Fruit fly (Drosophila melanogaster) whole organism, embryonic: ENCODE measurements around the gene Cpr11A.

ENCODE experiments used
- CG10654 ChIP-seq: fragments of 200-800 bp; sonication (Bioruptor generic); optimal IDR thresholded peaks from 2 replicates; lab custom pipeline; 2016; ENCODE audit warnings: missing biosample characterization, missing genetic modification characterization
- CG12236 ChIP-seq: fragments of 200-800 bp; sonication (Bioruptor generic); optimal IDR thresholded peaks from 2 replicates; lab custom pipeline; 2016; ENCODE audit warnings: missing biosample characterization, missing genetic modification characterization
- CG13894 ChIP-seq: fragments of 200-800 bp; sonication (Bioruptor generic); optimal IDR thresholded peaks from 3 replicates; lab custom pipeline; 2018; ENCODE audit warnings: missing biosample characterization, mild to moderate bottlenecking, missing genetic modification characterization, moderate library complexity
- CG15269 ChIP-seq: fragments of 200-800 bp; sonication (Bioruptor generic); optimal IDR thresholded peaks from 2 replicates; lab custom pipeline; 2018; ENCODE audit warnings: missing biosample characterization, mild to moderate bottlenecking, missing genetic modification characterization, moderate library complexity
- CG17912 ChIP-seq: fragments of 200-800 bp; sonication (Bioruptor generic); optimal IDR thresholded peaks from 2 replicates; lab custom pipeline; 2018; ENCODE audit warnings: missing biosample characterization, mild to moderate bottlenecking, missing genetic modification characterization
- CG1832 ChIP-seq: fragments of 200-800 bp; sonication (Bioruptor generic); optimal IDR thresholded peaks from 2 replicates; lab custom pipeline; 2017; ENCODE audit warnings: missing biosample characterization, mild to moderate bottlenecking, missing genetic modification characterization, inconsistent platforms
- CG30403 ChIP-seq: fragments of 200-800 bp; sonication (Bioruptor generic); optimal IDR thresholded peaks from 3 replicates; lab custom pipeline; 2016; ENCODE audit warnings: missing biosample characterization, missing genetic modification characterization
- CG34224 ChIP-seq: fragments of 200-800 bp; sonication (Bioruptor generic); IDR thresholded peaks from 3 replicates; pipeline ENCODE4 v1.3.6; 2022; ENCODE audit warnings: missing biosample characterization, missing genetic modification characterization; ENCODE audit not compliant: partially characterized antibody
- CG3726 ChIP-seq: fragments of 200-800 bp; sonication (Bioruptor generic); IDR thresholded peaks from 3 replicates; pipeline ENCODE4, ENCODE4 v1.3.6; 2022; ENCODE audit warnings: missing biosample characterization, missing genetic modification characterization
- CG6854 ChIP-seq: fragments of 200-800 bp; sonication (Bioruptor generic); optimal IDR thresholded peaks from 3 replicates; lab custom pipeline; 2017; ENCODE audit warnings: missing biosample characterization, mild to moderate bottlenecking, missing genetic modification characterization
- CG7928 ChIP-seq: fragments of 200-800 bp; sonication (Bioruptor generic); optimal IDR thresholded peaks from 2 replicates; lab custom pipeline; 2017; ENCODE audit warnings: missing biosample characterization, mild to moderate bottlenecking, missing genetic modification characterization
- CG7987 ChIP-seq: fragments of 200-800 bp; sonication (Bioruptor generic); optimal IDR thresholded peaks from 2 replicates; lab custom pipeline; 2018; ENCODE audit warnings: missing biosample characterization, mild to moderate bottlenecking, missing genetic modification characterization, moderate library complexity
- CG9215 ChIP-seq: fragments of 200-800 bp; sonication (Bioruptor generic); IDR thresholded peaks from 2 replicates; pipeline ENCODE4 v1.3.6; 2022; ENCODE audit warnings: missing biosample characterization, missing genetic modification characterization
- Drgx ChIP-seq: fragments of 200-800 bp; sonication (Bioruptor generic); IDR thresholded peaks from 2 replicates; pipeline ENCODE4 v1.3.6; 2022; ENCODE audit warnings: missing biosample characterization, missing genetic modification characterization
- Eip74EF ChIP-seq, 2 experiments: fragments of 200-800 bp in 1 of 2; fragments of >200 bp in 1 of 2; sonication (Bioruptor generic) in 1 of 2; optimal IDR thresholded peaks; 2 replicates each; lab custom pipeline; 2017 to 2019; ENCODE audit warnings: missing biosample characterization in 2 of 2, missing genetic modification characterization in 2 of 2, mild to moderate bottlenecking in 1 of 2, moderate library complexity in 1 of 2
- Fer2 ChIP-seq: fragments of 200-800 bp; sonication (Bioruptor generic); optimal IDR thresholded peaks from 2 replicates; lab custom pipeline; 2018; ENCODE audit warnings: missing biosample characterization, mild to moderate bottlenecking, missing genetic modification characterization, moderate library complexity
- Gsc ChIP-seq: fragments of 200-800 bp; sonication (Bioruptor generic); IDR thresholded peaks from 2 replicates; pipeline ENCODE4 v1.3.6; 2022; ENCODE audit warnings: missing biosample characterization, missing genetic modification characterization
- HHEX ChIP-seq: fragments of 200-800 bp; sonication (Bioruptor generic); optimal IDR thresholded peaks from 3 replicates; lab custom pipeline; 2017; ENCODE audit warnings: missing biosample characterization, mild to moderate bottlenecking, missing genetic modification characterization, missing genetic modification reagents
- HLH54F ChIP-seq: fragments of 200-800 bp; sonication (Bioruptor generic); optimal IDR thresholded peaks from 3 replicates; lab custom pipeline; 2016; ENCODE audit warnings: missing biosample characterization, missing genetic modification characterization
- Lpt ChIP-seq: fragments of >200 bp; optimal IDR thresholded peaks from 2 replicates; lab custom pipeline; 2018; ENCODE audit warnings: missing biosample characterization, missing genetic modification characterization
- MBD-R2 ChIP-seq: fragments of 200-800 bp; sonication (Bioruptor generic); IDR thresholded peaks from 2 replicates; pipeline ENCODE4 v1.3.6; 2022; ENCODE audit warnings: missing biosample characterization, missing genetic modification characterization
- NK7.1 ChIP-seq: fragments of 200-800 bp; sonication (Bioruptor generic); optimal IDR thresholded peaks from 3 replicates; lab custom pipeline; 2016; ENCODE audit warnings: missing biosample characterization, missing genetic modification characterization
- Nf-YB ChIP-seq: fragments of 200-800 bp; sonication (Bioruptor generic); optimal IDR thresholded peaks from 3 replicates; lab custom pipeline; 2019; ENCODE audit warnings: missing biosample characterization, mild to moderate bottlenecking, missing genetic modification characterization, moderate library complexity
- Optix ChIP-seq: fragments of 200-800 bp; sonication (Bioruptor generic); IDR thresholded peaks from 3 replicates; pipeline ENCODE4 v1.3.6; 2022; ENCODE audit warnings: missing biosample characterization, missing genetic modification characterization
- Rx ChIP-seq: fragments of 200-800 bp; sonication (Bioruptor generic); IDR thresholded peaks from 2 replicates; pipeline ENCODE4 v1.3.6; 2022; ENCODE audit warnings: missing biosample characterization, missing genetic modification characterization
- Sin3A ChIP-seq: fragments of >200 bp; optimal IDR thresholded peaks from 2 replicates; lab custom pipeline; 2018
- Sry-δ ChIP-seq: fragments of 200-800 bp; sonication (Bioruptor generic); optimal IDR thresholded peaks from 2 replicates; lab custom pipeline; 2016; ENCODE audit warnings: missing biosample characterization, missing genetic modification characterization
- Usf ChIP-seq: fragments of 200-800 bp; sonication (Bioruptor generic); optimal IDR thresholded peaks from 2 replicates; lab custom pipeline; 2017; ENCODE audit warnings: missing genotype, missing biosample characterization, missing genetic modification characterization
- ara ChIP-seq: fragments of 200-800 bp; sonication (Bioruptor generic); IDR thresholded peaks from 2 replicates; pipeline ENCODE4 v1.3.6; 2022; ENCODE audit warnings: missing biosample characterization, missing genetic modification characterization
- caup ChIP-seq: fragments of 200-800 bp; sonication (Bioruptor generic); optimal IDR thresholded peaks from 3 replicates; lab custom pipeline; 2017; ENCODE audit warnings: missing biosample characterization, mild to moderate bottlenecking, missing genetic modification characterization, moderate library complexity; ENCODE audit not compliant: severe bottlenecking
- chif ChIP-seq, 2 experiments: fragments of 200-800 bp; sonication (Bioruptor generic); optimal IDR thresholded peaks; 3 replicates each; lab custom pipeline; 2016; ENCODE audit warnings: missing biosample characterization in 2 of 2, missing genetic modification characterization in 2 of 2
- danr ChIP-seq: fragments of 200-800 bp; sonication (Bioruptor generic); IDR thresholded peaks from 2 replicates; pipeline ENCODE4 v1.3.6; 2022; ENCODE audit warnings: missing biosample characterization, missing genetic modification characterization
- eve ChIP-seq, 2 experiments: fragments of >200 bp; optimal IDR thresholded peaks; 2 replicates each; lab custom pipeline; 2017; ENCODE audit warnings: missing biosample characterization in 2 of 2, missing genetic modification characterization in 2 of 2
- eyg ChIP-seq: fragments of 200-800 bp; sonication (Bioruptor generic); optimal IDR thresholded peaks from 3 replicates; lab custom pipeline; 2016; ENCODE audit warnings: missing biosample characterization, missing genetic modification characterization
- fd3F ChIP-seq: fragments of 200-800 bp; sonication (Bioruptor generic); optimal IDR thresholded peaks from 2 replicates; lab custom pipeline; 2018; ENCODE audit warnings: missing biosample characterization, mild to moderate bottlenecking, missing genetic modification characterization, moderate library complexity
- grau ChIP-seq: fragments of 200-800 bp; optimal IDR thresholded peaks from 3 replicates; lab custom pipeline; 2019; ENCODE audit warnings: missing biosample characterization, mild to moderate bottlenecking, missing genetic modification characterization, moderate library complexity
- jigr1 ChIP-seq: fragments of 200-800 bp; sonication (Bioruptor generic); IDR thresholded peaks from 3 replicates; pipeline ENCODE4 v1.3.6; 2022; ENCODE audit warnings: missing biosample characterization, missing genetic modification characterization
- klu ChIP-seq: fragments of 200-800 bp; sonication (Bioruptor generic); IDR thresholded peaks from 2 replicates; pipeline ENCODE4 v1.3.6; 2022; ENCODE audit warnings: missing biosample characterization, missing genetic modification characterization
- lbe ChIP-seq: fragments of 200-800 bp; sonication (Bioruptor generic); optimal IDR thresholded peaks from 2 replicates; lab custom pipeline; 2016; ENCODE audit warnings: missing biosample characterization, mild to moderate bottlenecking, missing genetic modification characterization
- lola ChIP-seq, 3 experiments: fragments of >200 bp in 2 of 3; fragments of 200-800 bp in 1 of 3; sonication (Bioruptor generic) in 1 of 3; optimal IDR thresholded peaks; 2 replicates each; lab custom pipeline; 2017 to 2019; ENCODE audit warnings: missing biosample characterization in 3 of 3, missing genetic modification characterization in 3 of 3, mild to moderate bottlenecking in 1 of 3, moderate library complexity in 1 of 3
- oc ChIP-seq: fragments of 200-800 bp; sonication (Bioruptor generic); optimal IDR thresholded peaks from 2 replicates; lab custom pipeline; 2018; ENCODE audit warnings: missing biosample characterization, mild to moderate bottlenecking, missing genetic modification characterization, moderate library complexity
- org-1 ChIP-seq: fragments of 200-800 bp; sonication (Bioruptor generic); optimal IDR thresholded peaks from 2 replicates; lab custom pipeline; 2017; ENCODE audit warnings: missing biosample characterization, missing genetic modification characterization
- pnt ChIP-seq: fragments of 200-800 bp; sonication (Bioruptor generic); optimal IDR thresholded peaks from 3 replicates; lab custom pipeline; 2016; ENCODE audit warnings: missing biosample characterization, missing genetic modification characterization
- rib ChIP-seq: fragments of 200-800 bp; sonication (Bioruptor generic); IDR thresholded peaks from 2 replicates; pipeline ENCODE4 v1.3.6; 2022; ENCODE audit warnings: missing biosample characterization, missing genetic modification characterization
- ro ChIP-seq: fragments of 200-800 bp; sonication (Bioruptor generic); IDR thresholded peaks from 2 replicates; pipeline ENCODE4 v1.3.6; 2022; ENCODE audit warnings: missing biosample characterization, missing genetic modification characterization
- scrt ChIP-seq: fragments of 200-800 bp; sonication (Bioruptor generic); optimal IDR thresholded peaks from 2 replicates; lab custom pipeline; 2018; ENCODE audit warnings: missing biosample characterization, mild to moderate bottlenecking, missing genetic modification characterization, moderate library complexity
- sima ChIP-seq: fragments of 200-800 bp; sonication (Bioruptor generic); optimal IDR thresholded peaks from 2 replicates; lab custom pipeline; 2016; ENCODE audit warnings: missing biosample characterization, missing genetic modification characterization
- tgo ChIP-seq: fragments of 200-800 bp; sonication (Bioruptor generic); IDR thresholded peaks from 3 replicates; pipeline ENCODE4 v1.3.6; 2022; ENCODE audit warnings: missing biosample characterization, missing genetic modification characterization
- yki ChIP-seq: fragments of >200 bp; optimal IDR thresholded peaks from 3 replicates; lab custom pipeline; 2018

Gene Cpr11A

DNA sequence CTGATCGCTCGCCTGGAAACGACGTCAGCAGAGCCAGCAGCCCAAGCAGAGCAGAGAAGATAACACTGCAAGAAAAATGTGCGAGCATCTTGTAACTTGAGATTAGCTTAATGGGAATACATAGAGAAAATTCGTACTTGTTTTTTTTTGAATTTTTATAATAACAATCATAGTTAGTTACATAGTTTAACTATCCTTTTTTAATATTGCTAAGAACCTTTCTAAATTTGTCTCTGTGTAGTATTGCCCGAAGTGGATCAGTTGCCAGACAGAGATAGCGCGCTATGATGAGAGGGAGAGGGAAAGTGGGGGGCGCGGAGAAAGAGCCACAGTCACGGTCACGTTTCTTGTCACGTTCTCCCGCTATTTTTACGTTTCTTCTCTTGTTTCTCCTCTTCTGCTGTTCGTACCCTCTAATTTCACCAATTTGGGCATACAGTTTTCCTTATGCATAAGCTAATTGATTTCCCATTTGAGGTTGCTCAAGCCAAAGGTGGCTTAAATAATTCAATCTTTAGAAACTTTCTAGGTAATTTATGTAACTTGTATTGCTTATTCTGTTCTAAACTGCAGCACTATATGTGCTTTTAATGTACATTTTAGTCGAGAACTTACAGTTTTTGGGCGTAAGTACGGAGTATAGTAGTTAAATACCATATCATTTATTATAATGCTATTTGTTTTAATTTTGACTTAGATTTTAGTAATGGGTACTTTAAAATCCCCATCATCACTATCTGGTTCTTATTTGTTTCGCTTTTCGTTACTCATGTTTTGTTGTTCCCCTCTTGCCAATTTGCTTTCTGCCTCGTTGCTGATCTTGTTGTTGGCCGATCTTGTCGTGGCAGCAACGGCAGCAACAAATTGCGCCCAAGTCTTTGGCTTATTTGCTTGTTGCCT lies 24.2 kb downstream of the Cpr11A start (continued):
- peak; percentile 81 to 86 for TF ChIP-seq chif (GFP tag; optimal IDR thresholded peaks at IDR 0.05; lab: Kevin White, UChicago)
- TF ChIP-seq CG3726: peak; percentile 67; the same call in 2 of the 3 replicates
- TF ChIP-seq CG12236 (GFP tag; lab: Kevin White, UChicago): peak; percentile 21
- TF ChIP-seq sima (GFP tag; lab: Kevin White, UChicago): peak; percentile 11
- peak; percentile 25 for TF ChIP-seq CG7987 (GFP tag; lab: Kevin White, UChicago)
- peak; percentile 63 for TF ChIP-seq danr (GFP tag; lab: Robert Waterston, UW)
- peak; percentile 60; the same call in 1 of the 2 replicates for TF ChIP-seq klu (GFP tag; lab: Robert Waterston, UW)
- TF ChIP-seq CG15269: peak; percentile 71
- no peak for TF ChIP-seq CG34224
- TF ChIP-seq tgo (GFP tag; lab: Robert Waterston, UW): peak; percentile 62
- peak; percentile 70 for TF ChIP-seq org-1
- TF ChIP-seq HHEX (GFP tag; lab: Kevin White, UChicago): peak; percentile 69
- 0 out of 2 replicates have a peak, but pooled peaks have one; percentile 19 for TF ChIP-seq Rx
- TF ChIP-seq CG13894 (tag; lab: Kevin White, UChicago): peak; percentile 1
- TF ChIP-seq CG30403 (GFP tag; lab: Kevin White, UChicago): peak; percentile 79
- peak; percentile 87 for TF ChIP-seq Drgx (GFP tag; lab: Robert Waterston, UW)
- peak; percentile 38 for TF ChIP-seq Sry-δ (GFP tag; lab: Kevin White, UChicago)
- peak; percentile 76 for TF ChIP-seq CG10654 (GFP tag; lab: Kevin White, UChicago)
- peak; percentile 54 for TF ChIP-seq scrt (GFP tag; lab: Kevin White, UChicago)
- TF ChIP-seq CG1832 (GFP tag; lab: Kevin White, UChicago): no peak
- TF ChIP-seq lbe (GFP tag; lab: Kevin White, UChicago): peak; percentile 85
- TF ChIP-seq fd3F (GFP tag; lab: Kevin White, UChicago): peak; percentile 25
- TF ChIP-seq Optix (GFP tag; lab: Robert Waterston, UW): peak; percentile 68; the same call in 1 of the 3 replicates
- TF ChIP-seq Lpt (GFP tag; lab: Kevin White, UChicago): no peak
- peak; percentile 55 for TF ChIP-seq Gsc (GFP tag; lab: Robert Waterston, UW)
- TF ChIP-seq Sin3A: no peak
- TF ChIP-seq yki: no peak
- TF ChIP-seq HLH54F (GFP tag; lab: Kevin White, UChicago): peak; percentile 48
- TF ChIP-seq rib (GFP tag; lab: Robert Waterston, UW): no peak
- TF ChIP-seq CG17912: no peak
- peak in 1 of 2 experiments; percentile 72 for TF ChIP-seq eve (GFP tag; optimal IDR thresholded peaks at IDR 0.05; lab: Kevin White, UChicago)
- peak; percentile 53 for TF ChIP-seq grau
- peak; percentile 25 for TF ChIP-seq NK7.1 (GFP tag; lab: Kevin White, UChicago)
- TF ChIP-seq MBD-R2 (GFP tag; lab: Robert Waterston, UW): peak; percentile 38; the same call in 1 of the 2 replicates
- peak; percentile 85 for TF ChIP-seq ara (GFP tag; lab: Robert Waterston, UW)
- TF ChIP-seq eyg (GFP tag; lab: Kevin White, UChicago): no peak
- peak; percentile 74 for TF ChIP-seq pnt
- TF ChIP-seq CG9215 (GFP tag; lab: Robert Waterston, UW): peak; percentile 53
- peak in 1 of 3 experiments; percentile 84 for TF ChIP-seq lola (GFP tag; optimal IDR thresholded peaks at IDR 0.05; lab: Kevin White, UChicago)
- peak in 1 of 2 experiments; percentile 53 for TF ChIP-seq Eip74EF (GFP tag; optimal IDR thresholded peaks at IDR 0.05; lab: Kevin White, UChicago)
- no peak for TF ChIP-seq CG7928
- TF ChIP-seq ro (GFP tag; lab: Robert Waterston, UW): no peak
- no peak for TF ChIP-seq CG6854 (GFP tag; lab: Kevin White, UChicago)
- peak; percentile 48 for TF ChIP-seq Nf-YB (GFP tag; lab: Kevin White, UChicago)
- 0 out of 3 replicates have a peak, but pooled peaks have one; percentile 47 for TF ChIP-seq jigr1
- peak; percentile 29 for TF ChIP-seq Usf (GFP tag; lab: Kevin White, UChicago)
- peak; percentile 60 for TF ChIP-seq caup (GFP tag; lab: Kevin White, UChicago)
- TF ChIP-seq Fer2: peak; percentile 45
- peak; percentile 84 for TF ChIP-seq oc (tag; lab: Kevin White, UChicago)
